Worm (Caenorhabditis elegans) whole organism, L3 larva: ENCODE results near the gene M106.2.
A peak's percentile ranks its signal among the peaks of the same experiment; 100 is the strongest.

Experiments used
- nfya-1 ChIP-seq: sonication (generic microtip); optimal IDR thresholded peaks from 2 replicates; lab custom pipeline; 2017; ENCODE audit warnings: missing genetic modification characterization, mild to moderate bottlenecking, missing compliant biosample characterization, antibody characterized with exemption, moderate library complexity; ENCODE audit not compliant: insufficient read depth
- nhr-11 ChIP-seq: fragments of 150-350 bp; optimal IDR thresholded peaks from 2 replicates; lab custom pipeline; 2014; ENCODE audit warnings: missing biosample characterization, missing genetic modification characterization
- pqm-1 ChIP-seq: fragments of 150-350 bp; optimal IDR thresholded peaks from 2 replicates; lab custom pipeline; 2017; ENCODE audit warnings: missing biosample characterization, missing genetic modification characterization, inconsistent platforms

- TF ChIP-seq pqm-1 (no peak), nhr-11 (tag; lab: Kevin White, UChicago) (no peak), nfya-1 (tag; lab: Kevin White, UChicago) (peak; percentile 60)
Observed at ce11 chrII:10804907-10805306, 44.9 kb downstream of the M106.2 start.
